Worm (Caenorhabditis elegans) whole organism, mixed stage, embryonic: ENCODE measurements around the gene C27B7.5.
A peak's percentile ranks its signal among the peaks of the same experiment; 100 is the strongest.

Source experiments
- M03D4.4 ChIP-seq: sonication (generic microtip); optimal IDR thresholded peaks from 2 replicates; lab custom pipeline; 2017; ENCODE audit warnings: mild to moderate bottlenecking, missing genetic modification characterization, missing compliant biosample characterization
- bed-3 ChIP-seq: fragments of 200-800 bp; sonication (Bioruptor generic); optimal IDR thresholded peaks from 3 replicates; lab custom pipeline; 2018; ENCODE audit warnings: mild to moderate bottlenecking, missing genetic modification characterization, moderate library complexity, missing compliant biosample characterization
- blmp-1 ChIP-seq: fragments of 150-350 bp; optimal IDR thresholded peaks from 2 replicates; lab custom pipeline; 2014; ENCODE audit warnings: missing biosample characterization, missing genetic modification characterization
- ceh-39 ChIP-seq: fragments of 150-350 bp; optimal IDR thresholded peaks from 2 replicates; lab custom pipeline; 2014; ENCODE audit warnings: missing biosample characterization, missing genetic modification characterization
- ceh-43 ChIP-seq: fragments of 200-800 bp; sonication (Bioruptor generic); optimal IDR thresholded peaks from 2 replicates; lab custom pipeline; 2018; ENCODE audit warnings: mild to moderate bottlenecking, missing genetic modification characterization, moderate library complexity, missing compliant biosample characterization
- ceh-83 ChIP-seq: fragments of 200-800 bp; sonication (Bioruptor generic); optimal IDR thresholded peaks from 2 replicates; lab custom pipeline; 2018; ENCODE audit warnings: mild to moderate bottlenecking, missing genetic modification characterization, missing compliant biosample characterization
- ces-1 ChIP-seq: fragments of 150-350 bp; optimal IDR thresholded peaks from 2 replicates; lab custom pipeline; 2014; ENCODE audit warnings: missing biosample characterization, missing genetic modification reagents, missing genetic modification characterization
- cnd-1 ChIP-seq: fragments of 200-800 bp; sonication (Bioruptor generic); optimal IDR thresholded peaks from 2 replicates; lab custom pipeline; 2018; ENCODE audit warnings: mild to moderate bottlenecking, missing genetic modification characterization, missing compliant biosample characterization
- drap-1 ChIP-seq: fragments of 200-800 bp; sonication (Bioruptor generic); optimal IDR thresholded peaks from 3 replicates; lab custom pipeline; 2018; ENCODE audit warnings: mild to moderate bottlenecking, missing genetic modification characterization, missing compliant biosample characterization
- elt-1 ChIP-seq: sonication (generic microtip); optimal IDR thresholded peaks from 2 replicates; lab custom pipeline; 2017; ENCODE audit warnings: missing genetic modification characterization, mild to moderate bottlenecking, missing compliant biosample characterization, antibody characterized with exemption, moderate library complexity, borderline replicate concordance; ENCODE audit not compliant: insufficient read depth
- elt-3 ChIP-seq: fragments of 150-350 bp; optimal IDR thresholded peaks from 2 replicates; lab custom pipeline; 2014; ENCODE audit warnings: missing biosample characterization, missing genetic modification characterization
- flh-1 ChIP-seq: fragments of 200-800 bp; sonication (Bioruptor generic); optimal IDR thresholded peaks from 2 replicates; lab custom pipeline; 2018; ENCODE audit warnings: mild to moderate bottlenecking, missing genetic modification characterization, moderate library complexity, missing compliant biosample characterization
- ham-2 ChIP-seq: fragments of 200-800 bp; sonication (Bioruptor generic); optimal IDR thresholded peaks from 2 replicates; lab custom pipeline; 2018; ENCODE audit warnings: mild to moderate bottlenecking, missing genetic modification characterization, missing compliant biosample characterization
- hlh-1 ChIP-seq: fragments of 150-350 bp; optimal IDR thresholded peaks from 2 replicates; lab custom pipeline; 2014; ENCODE audit warnings: missing biosample characterization, missing genetic modification reagents, missing genetic modification characterization
- lin-13 ChIP-seq: fragments of 150-350 bp; optimal IDR thresholded peaks from 2 replicates; lab custom pipeline; 2014; ENCODE audit warnings: missing biosample characterization, missing genetic modification characterization
- lin-32 ChIP-seq: fragments of 200-800 bp; sonication (Bioruptor generic); optimal IDR thresholded peaks from 2 replicates; lab custom pipeline; 2018; ENCODE audit warnings: mild to moderate bottlenecking, missing genetic modification characterization, missing compliant biosample characterization
- lsy-2 ChIP-seq: fragments of 150-350 bp; optimal IDR thresholded peaks from 2 replicates; lab custom pipeline; 2014; ENCODE audit warnings: missing biosample characterization, missing genetic modification characterization
- mab-5 ChIP-seq: fragments of 150-350 bp; optimal IDR thresholded peaks from 2 replicates; lab custom pipeline; 2014; ENCODE audit warnings: missing biosample characterization, missing genetic modification characterization
- mep-1 ChIP-seq: fragments of 150-350 bp; optimal IDR thresholded peaks from 2 replicates; lab custom pipeline; 2017; ENCODE audit warnings: missing biosample characterization, missing genetic modification reagents, missing genetic modification characterization, inconsistent platforms
- mls-2 ChIP-seq: sonication (generic microtip); optimal IDR thresholded peaks from 2 replicates; lab custom pipeline; 2016; ENCODE audit warnings: mild to moderate bottlenecking, missing genetic modification characterization, moderate library complexity, missing compliant biosample characterization
- nhr-12 ChIP-seq: fragments of 150-350 bp; optimal IDR thresholded peaks from 2 replicates; lab custom pipeline; 2014; ENCODE audit warnings: missing biosample characterization, missing genetic modification characterization
- nhr-2 ChIP-seq: fragments of 150-350 bp; optimal IDR thresholded peaks from 2 replicates; lab custom pipeline; 2014; ENCODE audit warnings: missing biosample characterization, missing genetic modification characterization
- nhr-237 ChIP-seq: fragments of 150-350 bp; optimal IDR thresholded peaks from 2 replicates; lab custom pipeline; 2014; ENCODE audit warnings: missing biosample characterization, missing genetic modification characterization
- nhr-28 ChIP-seq: fragments of 150-350 bp; optimal IDR thresholded peaks from 2 replicates; lab custom pipeline; 2014; ENCODE audit warnings: missing biosample characterization, missing genetic modification characterization
- nhr-76 ChIP-seq: sonication (generic microtip); optimal IDR thresholded peaks from 2 replicates; lab custom pipeline; 2017; ENCODE audit warnings: missing biosample characterization, missing genetic modification characterization
- pha-4 ChIP-seq: fragments of 150-350 bp; optimal IDR thresholded peaks from 2 replicates; lab custom pipeline; 2018; ENCODE audit warnings: missing biosample characterization, missing genetic modification reagents, missing genetic modification characterization
- sem-2 ChIP-seq: fragments of 200-800 bp; sonication (Bioruptor generic); optimal IDR thresholded peaks from 2 replicates; lab custom pipeline; 2018; ENCODE audit warnings: mild to moderate bottlenecking, missing genetic modification characterization, missing compliant biosample characterization
- snpc-4 ChIP-seq: fragments of 150-350 bp; optimal IDR thresholded peaks from 2 replicates; lab custom pipeline; 2014; ENCODE audit warnings: missing biosample characterization, missing genetic modification characterization
- sptf-1 ChIP-seq: sonication (generic microtip); optimal IDR thresholded peaks from 2 replicates; lab custom pipeline; 2017; ENCODE audit warnings: mild to moderate bottlenecking, missing genetic modification characterization, moderate library complexity, missing compliant biosample characterization
- tbx-8 ChIP-seq: fragments of 200-800 bp; sonication (Bioruptor generic); optimal IDR thresholded peaks from 2 replicates; lab custom pipeline; 2018; ENCODE audit warnings: mild to moderate bottlenecking, missing genetic modification characterization, moderate library complexity, missing compliant biosample characterization
- unc-120 ChIP-seq: sonication (generic microtip); optimal IDR thresholded peaks from 2 replicates; lab custom pipeline; 2017; ENCODE audit warnings: missing genetic modification characterization, missing compliant biosample characterization; ENCODE audit not compliant: poor library complexity, severe bottlenecking
- unc-39 ChIP-seq: fragments of 150-350 bp; optimal IDR thresholded peaks from 2 replicates; lab custom pipeline; 2014; ENCODE audit warnings: missing biosample characterization, missing genetic modification characterization
- unc-62 ChIP-seq: fragments of 150-350 bp; optimal IDR thresholded peaks from 2 replicates; lab custom pipeline; 2014; ENCODE audit warnings: missing biosample characterization, missing genetic modification reagents, missing genetic modification characterization
- zip-8 ChIP-seq: fragments of 150-350 bp; optimal IDR thresholded peaks from 2 replicates; lab custom pipeline; 2014; ENCODE audit warnings: missing biosample characterization, missing genetic modification characterization
- ztf-11 ChIP-seq: fragments of 150-350 bp; optimal IDR thresholded peaks from 2 replicates; lab custom pipeline; 2014; ENCODE audit warnings: missing biosample characterization, missing genetic modification characterization

The C27B7.5 gene

ce11 chrIV:8924126-8924525 is 22.7 kb downstream of the C27B7.5 start:
- TF ChIP-seq sem-2, result no peak
- no peak for TF ChIP-seq nhr-12
- TF ChIP-seq, all 35 proteins: peak for 0

- TF ChIP-seq ceh-83 (GFP tag; lab: Kevin White, UChicago), result no peak
- TF ChIP-seq nhr-2 (tag; lab: Kevin White, UChicago), result no peak
- no peak for TF ChIP-seq mep-1
- no peak for TF ChIP-seq lin-32 (GFP tag; lab: Kevin White, UChicago)
- TF ChIP-seq ceh-39 (tag; lab: Kevin White, UChicago), result peak; percentile 30
- TF ChIP-seq unc-39 (tag; lab: Kevin White, UChicago), result no peak
- peak; percentile 53 for TF ChIP-seq ces-1 (GFP tag; lab: Kevin White, UChicago)
- TF ChIP-seq ztf-11 (tag; lab: Kevin White, UChicago), result no peak
- TF ChIP-seq lsy-2 (tag; lab: Kevin White, UChicago), result peak; percentile 12
- no peak for TF ChIP-seq M03D4.4 (tag; lab: Kevin White, UChicago)
Measured at ce11 chrIV:8925990-8926389, 24.5 kb downstream of the C27B7.5 start, which contains the start of the genes D1046.2 and cfim-2. TSS of gene D1046.2 (minus strand) at chrIV:8926067. TSS of gene cfim-2 (plus strand) at chrIV:8926324.

- TF ChIP-seq unc-120, result no peak
- no peak for TF ChIP-seq unc-39 (tag; lab: Kevin White, UChicago)
- TF ChIP-seq unc-62 (GFP tag; lab: Kevin White, UChicago), result no peak
- TF ChIP-seq nhr-28 (tag; lab: Kevin White, UChicago), result no peak
- no peak for TF ChIP-seq sptf-1 (tag; lab: Kevin White, UChicago)
- no peak for TF ChIP-seq mls-2
- no peak for TF ChIP-seq blmp-1
- no peak for TF ChIP-seq drap-1
- TF ChIP-seq ceh-83 (GFP tag; lab: Kevin White, UChicago), result no peak
- no peak for TF ChIP-seq lsy-2 (tag; lab: Kevin White, UChicago)
Measured at ce11 chrIV:8926511-8926910, 25.1 kb downstream of the C27B7.5 start.

ce11 chrIV:8927093-8927492 is 25.6 kb downstream of the C27B7.5 start:
- TF ChIP-seq ceh-39 (tag; lab: Kevin White, UChicago), result no peak
- TF ChIP-seq ceh-43 (GFP tag; lab: Kevin White, UChicago), result peak; percentile 97
- peak; percentile 94 for TF ChIP-seq bed-3
- peak; percentile 96 for TF ChIP-seq sem-2
- TF ChIP-seq ceh-83 (GFP tag; lab: Kevin White, UChicago), result peak; percentile 98
- peak; percentile 58 for TF ChIP-seq mep-1
- TF ChIP-seq elt-3, result peak; percentile 64
- TF ChIP-seq nhr-28 (tag; lab: Kevin White, UChicago), result peak; percentile 58
- peak; percentile 96 for TF ChIP-seq ham-2
- TF ChIP-seq drap-1, result peak; percentile 97
- peak; percentile 98 for TF ChIP-seq cnd-1 (tag; lab: Kevin White, UChicago)
- TF ChIP-seq blmp-1, result no peak
- peak; percentile 57 for TF ChIP-seq nhr-237 (tag; lab: Kevin White, UChicago)
- no peak for TF ChIP-seq nhr-12
- TF ChIP-seq pha-4 (tag; lab: Kevin White, UChicago), result peak; percentile 68
- peak; percentile 28 for TF ChIP-seq nhr-76 (tag; lab: Kevin White, UChicago)
- peak; percentile 74 for TF ChIP-seq hlh-1
- peak; percentile 92 for TF ChIP-seq unc-120
- peak; percentile 94 for TF ChIP-seq tbx-8 (GFP tag; lab: Kevin White, UChicago)
- no peak for TF ChIP-seq snpc-4 (tag; lab: Kevin White, UChicago)
- TF ChIP-seq sptf-1 (tag; lab: Kevin White, UChicago), result peak; percentile 99
- peak; percentile 43 for TF ChIP-seq lsy-2 (tag; lab: Kevin White, UChicago)
- TF ChIP-seq ztf-11 (tag; lab: Kevin White, UChicago), result peak; percentile 62
- TF ChIP-seq zip-8 (tag; lab: Kevin White, UChicago), result no peak
- peak; percentile 84 for TF ChIP-seq unc-62 (GFP tag; lab: Kevin White, UChicago)
- TF ChIP-seq lin-13 (tag; lab: Kevin White, UChicago), result peak; percentile 59
- peak; percentile 4 for TF ChIP-seq ces-1 (GFP tag; lab: Kevin White, UChicago)
- peak; percentile 98 for TF ChIP-seq mls-2
- TF ChIP-seq flh-1 (GFP tag; lab: Kevin White, UChicago), result peak; percentile 95
- TF ChIP-seq elt-1 (tag; lab: Kevin White, UChicago), result no peak
- peak; percentile 96 for TF ChIP-seq lin-32 (GFP tag; lab: Kevin White, UChicago)
- TF ChIP-seq M03D4.4 (tag; lab: Kevin White, UChicago), result peak; percentile 97
- peak; percentile 34 for TF ChIP-seq mab-5 (tag; lab: Kevin White, UChicago)
- TF ChIP-seq unc-39 (tag; lab: Kevin White, UChicago), result no peak
- peak; percentile 10 for TF ChIP-seq nhr-2 (tag; lab: Kevin White, UChicago)
